Fruit fly (Drosophila melanogaster): Measurements from ENCODE around the gene HBS1.

The HBS1 gene

DNA sequence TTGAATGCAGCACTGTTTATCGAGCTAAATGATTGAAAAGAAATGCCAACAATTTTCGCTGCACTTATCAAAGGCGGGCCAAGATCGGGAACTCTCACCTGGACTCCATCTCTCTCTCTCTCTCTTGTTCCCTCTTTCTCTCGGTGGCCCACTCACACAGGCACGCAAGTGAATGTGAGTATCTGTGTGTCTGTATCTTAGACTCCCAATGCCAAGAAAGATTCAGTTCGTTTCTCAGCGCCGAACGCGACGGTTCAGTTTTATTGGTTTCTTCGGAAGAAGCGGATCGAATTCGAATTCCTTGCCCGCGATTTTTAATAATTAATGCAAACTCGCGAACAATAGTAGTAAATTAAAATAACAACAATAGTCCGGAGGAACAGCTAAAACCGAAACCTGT lies 20.4 kb upstream of the HBS1 start, which contains the start of gene Tmhs:
Tmhs (plus strand) TSS at position 222 of the 400 bp plus-strand sequence.
- peak; percentile 50 to 83 for TF ChIP-seq dl (GFP tag; optimal IDR thresholded peaks at IDR 0.05; ENCODE audit: insufficient read depth in 1 of 2, partially characterized antibody in 2 of 2)
- TF ChIP-seq Hr83 (GFP tag; optimal IDR thresholded peaks at IDR 0.05; ENCODE audit: poor library complexity, severe bottlenecking): peak; percentile 29
- no peak for TF ChIP-seq CG32264 (GFP tag; optimal IDR thresholded peaks at IDR 0.05)
- peak; percentile 73 for TF ChIP-seq Dif (GFP tag; optimal IDR thresholded peaks at IDR 0.05; ENCODE audit: partially characterized antibody)
- no peak for TF ChIP-seq Hnf4 (GFP tag; optimal IDR thresholded peaks at IDR 0.05)
- no peak for TF ChIP-seq Jra (GFP tag; optimal IDR thresholded peaks at IDR 0.05)

dm6 chr3L:1884652-1885051 lies 19.6 kb upstream of the HBS1 start, which contains the start of gene Aprt:
TSS of gene Aprt (minus strand) at chr3L:1885019.
- TF ChIP-seq Rel (GFP tag; optimal IDR thresholded peaks at IDR 0.05): no peak
- TF ChIP-seq Rel (tag; optimal IDR thresholded peaks at IDR 0.05): peak; percentile 97
- TF ChIP-seq dl (GFP tag; optimal IDR thresholded peaks at IDR 0.05; ENCODE audit: insufficient read depth in 1 of 2, partially characterized antibody in 2 of 2): no peak
- TF ChIP-seq woc (GFP tag; optimal IDR thresholded peaks at IDR 0.05): no peak
- TF ChIP-seq usp (GFP tag; optimal IDR thresholded peaks at IDR 0.05): no peak
- TF ChIP-seq sage (GFP tag; optimal IDR thresholded peaks at IDR 0.05): peak; percentile 14
- TF ChIP-seq lola (GFP tag; optimal IDR thresholded peaks at IDR 0.05): no peak
- peak; percentile 69 for TF ChIP-seq Myc (optimal IDR thresholded peaks at IDR 0.05)

- TF ChIP-seq tai (GFP tag; optimal IDR thresholded peaks at IDR 0.05): no peak
- no peak for TF ChIP-seq lola (GFP tag; optimal IDR thresholded peaks at IDR 0.05)
- TF ChIP-seq Sp1 (GFP tag; optimal IDR thresholded peaks at IDR 0.05): no peak
- peak; percentile 5 for TF ChIP-seq Myc (optimal IDR thresholded peaks at IDR 0.05)
Measured at dm6 chr3L:1882868-1883554, 18.0 kb upstream of the HBS1 start, which contains the start of gene CG13937. TSS of gene CG13937 (minus strand) at chr3L:1883041.

- TF ChIP-seq foxo (GFP tag; optimal IDR thresholded peaks at IDR 0.05) (peak in 1 of 2 experiments; percentile 30), Abd-B (GFP tag; optimal IDR thresholded peaks at IDR 0.05) (no peak), h (GFP tag; optimal IDR thresholded peaks at IDR 0.05) (peak; percentile 39), fru (GFP tag; optimal IDR thresholded peaks at IDR 0.05) (peak; percentile 11), rgr (GFP tag; optimal IDR thresholded peaks at IDR 0.05) (peak; percentile 48), OdsH (GFP tag; optimal IDR thresholded peaks at IDR 0.05) (peak; percentile 29)
Measured at dm6 chr3L:1881919-1882318, 16.9 kb upstream of the HBS1 start.

DNA sequence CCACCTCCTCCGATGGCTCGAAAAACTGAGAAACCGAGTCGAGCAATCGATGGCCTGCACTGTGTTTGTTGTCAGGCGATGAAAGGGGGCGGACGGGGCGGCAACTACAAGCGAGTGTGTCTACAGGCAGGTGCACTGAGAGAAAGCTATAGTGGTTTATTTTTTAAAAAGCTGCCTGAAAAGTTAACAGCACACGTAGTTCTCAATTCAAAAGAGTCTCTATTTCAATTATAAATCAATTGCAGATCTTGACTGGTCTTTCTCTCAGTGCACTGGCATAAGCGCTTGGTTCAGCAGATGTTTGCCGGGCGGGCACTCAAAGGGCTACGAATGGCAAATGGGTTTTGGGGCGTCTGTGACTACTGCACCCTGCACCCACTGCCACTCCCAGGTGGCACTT lies 15.7 kb upstream of the HBS1 start:
- TF ChIP-seq dmrt93B (GFP tag; optimal IDR thresholded peaks at IDR 0.05): no peak
- peak; percentile 29 for TF ChIP-seq h (GFP tag; optimal IDR thresholded peaks at IDR 0.05)

dm6 chr3L:1876215-1876625 lies 11.2 kb upstream of the HBS1 start, which contains the start of gene dre4:
TSS of gene dre4 (minus strand) at chr3L:1876312.
- TF ChIP-seq pan (optimal IDR thresholded peaks at IDR 0.05): no peak
- peak; percentile 37 for TF ChIP-seq psq (GFP tag; optimal IDR thresholded peaks at IDR 0.05)
- TF ChIP-seq GATAd (GFP tag; optimal IDR thresholded peaks at IDR 0.05): no peak
- peak; percentile 43 for TF ChIP-seq ey (GFP tag; optimal IDR thresholded peaks at IDR 0.05)
- TF ChIP-seq dmrt93B (GFP tag; optimal IDR thresholded peaks at IDR 0.05): peak; percentile 7
- TF ChIP-seq HLH106 (tag; optimal IDR thresholded peaks at IDR 0.05): peak; percentile 36
- peak; percentile 65 for TF ChIP-seq h (GFP tag; optimal IDR thresholded peaks at IDR 0.05)
- TF ChIP-seq foxo (GFP tag; optimal IDR thresholded peaks at IDR 0.05): peak in 1 of 2 experiments; percentile 66
- TF ChIP-seq CrebA (GFP tag; optimal IDR thresholded peaks at IDR 0.05; ENCODE audit: borderline replicate concordance): no peak
- TF ChIP-seq OdsH (GFP tag; optimal IDR thresholded peaks at IDR 0.05): peak; percentile 61
- TF ChIP-seq sage (GFP tag; optimal IDR thresholded peaks at IDR 0.05): no peak
- TF ChIP-seq Jra (GFP tag; optimal IDR thresholded peaks at IDR 0.05): no peak
- TF ChIP-seq CG9705 (GFP tag; optimal IDR thresholded peaks at IDR 0.05): no peak
- no peak for TF ChIP-seq Dfd (GFP tag; optimal IDR thresholded peaks at IDR 0.05)
- peak; percentile 35 for TF ChIP-seq Sp1 (GFP tag; optimal IDR thresholded peaks at IDR 0.05)
- TF ChIP-seq sv (GFP tag; optimal IDR thresholded peaks at IDR 0.05): peak; percentile 61
- TF ChIP-seq Hr78 (GFP tag; optimal IDR thresholded peaks at IDR 0.05): no peak
- peak; percentile 9 for TF ChIP-seq br (GFP tag; optimal IDR thresholded peaks at IDR 0.05)
- no peak for TF ChIP-seq Mio (GFP tag; optimal IDR thresholded peaks at IDR 0.05)
- no peak for TF ChIP-seq CG32264 (GFP tag; optimal IDR thresholded peaks at IDR 0.05)
- TF ChIP-seq Myc (optimal IDR thresholded peaks at IDR 0.05): no peak
- TF ChIP-seq dsf (GFP tag; optimal IDR thresholded peaks at IDR 0.05; ENCODE audit: borderline replicate concordance): no peak
- no peak for TF ChIP-seq jim (GFP tag; optimal IDR thresholded peaks at IDR 0.05)
- TF ChIP-seq lola (GFP tag; optimal IDR thresholded peaks at IDR 0.05): no peak
- peak; percentile 59 for TF ChIP-seq rgr (GFP tag; optimal IDR thresholded peaks at IDR 0.05)
- no peak for TF ChIP-seq N (GFP tag; optimal IDR thresholded peaks at IDR 0.05)

Measured in whole organism, wandering third instar larva.